Worm (Caenorhabditis elegans): ENCODE results near the gene nhr-171.

- no peak for TF ChIP-seq T22C8.4 (GFP tag; IDR thresholded peaks at IDR 0.05)
- no peak for TF ChIP-seq ref-1 (GFP tag; conservative IDR thresholded peaks at IDR 0.05)
- no peak for TF ChIP-seq tab-1 (GFP tag; IDR thresholded peaks at IDR 0.05)
- TF ChIP-seq ztf-23 (GFP tag; IDR thresholded peaks at IDR 0.05): no peak
- TF ChIP-seq ztf-29 (GFP tag; IDR thresholded peaks at IDR 0.05): no peak
- TF ChIP-seq flt-1 (GFP tag; IDR thresholded peaks at IDR 0.05): no peak
- TF ChIP-seq med-1 (GFP tag; optimal IDR thresholded peaks at IDR 0.05; ENCODE audit: insufficient read depth): no peak
Observed at ce11 chrV:7545187-7545586, 33.6 kb downstream of the nhr-171 start, which contains the start of the genes C54F6.19 and nhx-3.
